Worm (Caenorhabditis elegans): ENCODE measurements around the gene gsnl-1.

The gsnl-1 gene

ce11 chrV:9526470-9526869, 29.6 kb downstream of the gsnl-1 start, which contains the start of gene C50F4.1 (continued):
- TF ChIP-seq lin-38 (GFP tag; IDR thresholded peaks at IDR 0.05) (no peak), ceh-28 (tag; optimal IDR thresholded peaks at IDR 0.05) (no peak), mdl-1 (tag; optimal IDR thresholded peaks at IDR 0.05) (no peak), duxl-1 (tag; optimal IDR thresholded peaks at IDR 0.05; ENCODE audit: poor library complexity) (no peak), nhr-28 (tag; optimal IDR thresholded peaks at IDR 0.05) (peak; percentile 82), nhr-11 (tag; optimal IDR thresholded peaks at IDR 0.05) (no peak), lin-1 (GFP tag; IDR thresholded peaks at IDR 0.05) (no peak), hlh-30 (tag; optimal IDR thresholded peaks at IDR 0.05; ENCODE audit: insufficient read depth) (peak; percentile 45), gei-8 (GFP tag; optimal IDR thresholded peaks at IDR 0.05) (no peak), Y105C5A.15 (GFP tag; IDR thresholded peaks at IDR 0.05) (no peak)

ce11 chrV:9527337-9527736, 30.5 kb downstream of the gsnl-1 start:
- TF ChIP-seq daf-16 (GFP tag; optimal IDR thresholded peaks at IDR 0.05) (no peak), daf-16 (tag; optimal IDR thresholded peaks at IDR 0.05) (peak; percentile 39), unc-62 (GFP tag; optimal IDR thresholded peaks at IDR 0.05 in 1 of 2) (peak in 1 of 2 experiments; percentile 16), unc-62 (tag; optimal IDR thresholded peaks at IDR 0.05) (no peak), dmd-6 (GFP tag; IDR thresholded peaks at IDR 0.05) (peak; percentile 38), nhr-77 (tag; optimal IDR thresholded peaks at IDR 0.05) (peak; percentile 57), nhr-76 (tag; optimal IDR thresholded peaks at IDR 0.05) (no peak), pqm-1 (tag; optimal IDR thresholded peaks at IDR 0.05) (peak; percentile 4), nhr-28 (tag; optimal IDR thresholded peaks at IDR 0.05) (peak; percentile 42), madf-5 (GFP tag; IDR thresholded peaks at IDR 0.05) (no peak)

- peak; percentile 96 for TF ChIP-seq aha-1 (tag)
- no peak for TF ChIP-seq hlh-11 (tag; optimal IDR thresholded peaks at IDR 0.05)
These were observed 31.1 kb downstream of the gsnl-1 start for ce11 chrV:9527984-9528383.

ce11 chrV:9531477-9531876, 34.6 kb downstream of the gsnl-1 start, which contains the start of the genes C50F4.10 and pfk-1.2:
C50F4.10 (minus strand) TSS chrV:9531577.
pfk-1.2 (plus strand) TSS chrV:9531801.
- no peak for TF ChIP-seq dmd-8 (GFP tag; IDR thresholded peaks at IDR 0.05)
- TF ChIP-seq vab-7 (GFP tag; IDR thresholded peaks at IDR 0.05): no peak
- no peak for TF ChIP-seq tra-1 (GFP tag; IDR thresholded peaks at IDR 0.05)
- TF ChIP-seq nhr-10 (tag; optimal IDR thresholded peaks at IDR 0.05): no peak
- no peak for TF ChIP-seq Y105C5A.15 (GFP tag; IDR thresholded peaks at IDR 0.05)
- no peak for TF ChIP-seq snpc-1.2 (GFP tag; IDR thresholded peaks at IDR 0.05)
- no peak for TF ChIP-seq set-16 (GFP tag; IDR thresholded peaks at IDR 0.05)
- TF ChIP-seq mdt-29 (GFP tag; IDR thresholded peaks at IDR 0.05): no peak
- TF ChIP-seq ceh-32 (tag; optimal IDR thresholded peaks at IDR 0.05; ENCODE audit: poor library complexity): no peak
- no peak for TF ChIP-seq lin-13 (GFP tag; optimal IDR thresholded peaks at IDR 0.05)
- no peak for TF ChIP-seq ceh-28 (tag; optimal IDR thresholded peaks at IDR 0.05)
- no peak for TF ChIP-seq php-3 (GFP tag; IDR thresholded peaks at IDR 0.05)
- no peak for TF ChIP-seq D1046.2 (GFP tag; IDR thresholded peaks at IDR 0.05)
- TF ChIP-seq lin-39 (tag; optimal IDR thresholded peaks at IDR 0.05): no peak
- TF ChIP-seq nhr-6 (tag; optimal IDR thresholded peaks at IDR 0.05): no peak
- TF ChIP-seq unc-39 (tag; optimal IDR thresholded peaks at IDR 0.05): no peak
- no peak for TF ChIP-seq lin-15B (tag; optimal IDR thresholded peaks at IDR 0.05)
- no peak for TF ChIP-seq lin-38 (GFP tag; IDR thresholded peaks at IDR 0.05)

- TF ChIP-seq mep-1 (tag; optimal IDR thresholded peaks at IDR 0.05) (no peak), F44E2.7 (GFP tag; IDR thresholded peaks at IDR 0.05) (no peak), gei-8 (GFP tag; optimal IDR thresholded peaks at IDR 0.05) (no peak), zfp-2 (tag; optimal IDR thresholded peaks at IDR 0.05) (no peak), nhr-102 (tag; optimal IDR thresholded peaks at IDR 0.05) (no peak), fos-1 (tag; optimal IDR thresholded peaks at IDR 0.05) (no peak), daf-12 (tag; optimal IDR thresholded peaks at IDR 0.05) (no peak), Y5F2A.4 (GFP tag; optimal IDR thresholded peaks at IDR 0.05) (no peak)
These were observed 37.8 kb downstream of the gsnl-1 start, which contains the start of gene tag-329 for ce11 chrV:9534621-9535020. tag-329 (plus strand) TSS chrV:9534921.
